Fruit fly (Drosophila melanogaster): ENCODE measurements around the gene CLIP-190.

The CLIP-190 gene

dm6 chr2L:17410358-17410757 lies 25.9 kb downstream of the CLIP-190 start, which contains the start of the genes Polr2J and CG15141 (continued):
- TF ChIP-seq crol (GFP tag; IDR thresholded peaks at IDR 0.05) (no peak), phol (tag; optimal IDR thresholded peaks at IDR 0.05) (peak; percentile 92), ato (GFP tag; IDR thresholded peaks at IDR 0.05; ENCODE audit: partially characterized antibody) (peak; percentile 43; the same call in 1 of the 2 replicates), CG1792 (GFP tag; optimal IDR thresholded peaks at IDR 0.05) (peak; percentile 46), CG4328 (GFP tag; optimal IDR thresholded peaks at IDR 0.05) (peak; percentile 70), exex (tag; optimal IDR thresholded peaks at IDR 0.05) (peak; percentile 55), CG11560 (tag; IDR thresholded peaks at IDR 0.05) (no peak), sc (optimal IDR thresholded peaks at IDR 0.05) (no peak), sc (GFP tag; optimal IDR thresholded peaks at IDR 0.05) (peak; percentile 56), dmrt99B (tag; optimal IDR thresholded peaks at IDR 0.05) (no peak), pros (GFP tag; optimal IDR thresholded peaks at IDR 0.05) (no peak), Scr (GFP tag; IDR thresholded peaks at IDR 0.05; ENCODE audit: partially characterized antibody) (peak; percentile 94), lov (optimal IDR thresholded peaks at IDR 0.05) (no peak), lov (GFP tag; IDR thresholded peaks at IDR 0.05) (0 out of 3 replicates have a peak, but pooled peaks have one; percentile 63), slou (GFP tag; optimal IDR thresholded peaks at IDR 0.05) (peak; percentile 82), Hr3 (GFP tag; optimal IDR thresholded peaks at IDR 0.05) (peak; percentile 94), CG13424 (tag; optimal IDR thresholded peaks at IDR 0.05) (peak; percentile 89), CG6854 (GFP tag; optimal IDR thresholded peaks at IDR 0.05) (no peak), Fer2 (tag; optimal IDR thresholded peaks at IDR 0.05) (peak; percentile 66), Xrp1 (GFP tag; IDR thresholded peaks at IDR 0.05) (peak; percentile 88), CG11398 (GFP tag; optimal IDR thresholded peaks at IDR 0.05) (peak; percentile 25), bowl (GFP tag; IDR thresholded peaks at IDR 0.05) (0 out of 2 replicates have a peak, but pooled peaks have one; percentile 17), tna (GFP tag; IDR thresholded peaks at IDR 0.05; ENCODE audit: partially characterized antibody) (peak; percentile 41; the same call in 1 of the 2 replicates), onecut (GFP tag; IDR thresholded peaks at IDR 0.05) (peak; percentile 48; the same call in 1 of the 2 replicates), CG10321 (GFP tag; IDR thresholded peaks at IDR 0.05) (0 out of 2 replicates have a peak, but pooled peaks have one; percentile 35), nmo (GFP tag; optimal IDR thresholded peaks at IDR 0.05) (peak; percentile 96), nerfin-2 (GFP tag; IDR thresholded peaks at IDR 0.05; ENCODE audit: partially characterized antibody) (peak; percentile 63), YL-1 (GFP tag; optimal IDR thresholded peaks at IDR 0.05) (peak; percentile 85), insv (GFP tag; optimal IDR thresholded peaks at IDR 0.05) (peak in 1 of 2 experiments; percentile 49), Jarid2 (GFP tag; optimal IDR thresholded peaks at IDR 0.05) (no peak), gfzf (GFP tag; optimal IDR thresholded peaks at IDR 0.05) (no peak), CG17385 (GFP tag; optimal IDR thresholded peaks at IDR 0.05) (peak; percentile 70), dysf (GFP tag; IDR thresholded peaks at IDR 0.05) (peak; percentile 90), ash1 (GFP tag; optimal IDR thresholded peaks at IDR 0.05) (no peak), Taf1 (GFP tag; IDR thresholded peaks at IDR 0.05) (peak; percentile 74), sqz (GFP tag; optimal IDR thresholded peaks at IDR 0.05) (no peak), fd64A (GFP tag; optimal IDR thresholded peaks at IDR 0.05) (no peak), CG3847 (GFP tag; IDR thresholded peaks at IDR 0.05) (peak; percentile 94), Dref (GFP tag; IDR thresholded peaks at IDR 0.05) (no peak), CG43689 (GFP tag; IDR thresholded peaks at IDR 0.05) (no peak), CG9817 (tag; optimal IDR thresholded peaks at IDR 0.05) (peak; percentile 91), chinmo (GFP tag; IDR thresholded peaks at IDR 0.05; ENCODE audit: partially characterized antibody) (no peak), CG7271 (tag; optimal IDR thresholded peaks at IDR 0.05) (peak; percentile 78), gem (tag; optimal IDR thresholded peaks at IDR 0.05) (peak; percentile 94), Oli (tag; optimal IDR thresholded peaks at IDR 0.05) (peak; percentile 80), CG16863 (GFP tag; optimal IDR thresholded peaks at IDR 0.05) (peak; percentile 78), CG14860 (GFP tag; IDR thresholded peaks at IDR 0.05; ENCODE audit: partially characterized antibody) (peak; percentile 75), Aef1 (GFP tag; IDR thresholded peaks at IDR 0.05) (peak; percentile 91), sima (GFP tag; optimal IDR thresholded peaks at IDR 0.05) (no peak), pb (GFP tag; optimal IDR thresholded peaks at IDR 0.05) (peak; percentile 11)
